Worm (Caenorhabditis elegans): Measurements from ENCODE around the gene nspc-9.

The nspc-9 gene

DNA sequence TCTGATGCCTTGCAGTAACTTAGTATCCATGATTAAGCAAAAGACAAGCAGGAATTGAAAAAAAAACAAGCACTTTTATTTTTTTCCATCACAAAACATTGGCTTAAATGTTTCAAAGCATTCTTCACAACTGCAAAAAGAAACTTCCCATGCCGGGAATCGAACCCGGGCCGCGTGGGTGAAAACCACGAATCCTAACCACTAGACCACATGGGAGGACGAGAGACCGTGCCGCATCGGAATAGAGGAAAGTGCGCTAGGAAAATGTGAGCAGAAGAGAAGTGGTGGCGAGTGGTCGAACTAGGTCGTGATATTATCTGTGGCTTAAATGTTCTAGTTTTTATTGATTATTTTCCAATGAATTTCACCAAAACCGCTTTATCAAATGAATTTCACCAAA is 24.3 kb upstream of the nspc-9 start:
- peak; percentile 14 for TF ChIP-seq spr-1 (tag; optimal IDR thresholded peaks at IDR 0.05)
- TF ChIP-seq mdt-29 (GFP tag; IDR thresholded peaks at IDR 0.05) = no peak
- TF ChIP-seq daf-16 (GFP tag; optimal IDR thresholded peaks at IDR 0.05) = peak; percentile 11 to 45
- peak; percentile 51 for TF ChIP-seq daf-16 (tag; optimal IDR thresholded peaks at IDR 0.05)
- TF ChIP-seq ceh-82 (tag; optimal IDR thresholded peaks at IDR 0.05) = no peak
- TF ChIP-seq saeg-2 (GFP tag; IDR thresholded peaks at IDR 0.05) = no peak
- peak in 1 of 2 experiments; percentile 72 for TF ChIP-seq mdl-1 (tag; optimal IDR thresholded peaks at IDR 0.05)
- TF ChIP-seq nhr-41 (GFP tag; IDR thresholded peaks at IDR 0.05) = peak; percentile 82; the same call in 1 of the 2 replicates
- no peak for TF ChIP-seq zfp-3 (GFP tag; conservative IDR thresholded peaks at IDR 0.05)
- TF ChIP-seq Y48G9A.11 (GFP tag; IDR thresholded peaks at IDR 0.05) = peak; percentile 43; the same call in 1 of the 2 replicates
- peak; percentile 82 for TF ChIP-seq egl-43 (GFP tag; IDR thresholded peaks at IDR 0.05)
- peak; percentile 60; the same call in 1 of the 2 replicates for TF ChIP-seq dmd-9 (GFP tag; IDR thresholded peaks at IDR 0.05)
- TF ChIP-seq arid-1 (GFP tag; conservative IDR thresholded peaks at IDR 0.05) = peak; percentile 73
- TF ChIP-seq lin-39 (tag; optimal IDR thresholded peaks at IDR 0.05) = no peak
- TF ChIP-seq php-3 (GFP tag; IDR thresholded peaks at IDR 0.05) = peak; percentile 65; the same call in 1 of the 2 replicates
- peak; percentile 88 for TF ChIP-seq lim-7 (GFP tag; IDR thresholded peaks at IDR 0.05)
- TF ChIP-seq daf-19 (GFP tag; conservative IDR thresholded peaks at IDR 0.05) = no peak
- peak in 1 of 2 experiments; percentile 27 for TF ChIP-seq hif-1 (tag; optimal IDR thresholded peaks at IDR 0.05)
- TF ChIP-seq duxl-1 (tag; optimal IDR thresholded peaks at IDR 0.05; ENCODE audit: poor library complexity) = peak; percentile 81
- no peak for TF ChIP-seq F37D6.2 (tag; optimal IDR thresholded peaks at IDR 0.05)
- TF ChIP-seq mep-1 (tag; optimal IDR thresholded peaks at IDR 0.05) = peak; percentile 65
- TF ChIP-seq sdz-12 (GFP tag; optimal IDR thresholded peaks at IDR 0.05) = no peak
- TF ChIP-seq attf-4 (tag; optimal IDR thresholded peaks at IDR 0.05) = no peak
- TF ChIP-seq dmd-6 (GFP tag; IDR thresholded peaks at IDR 0.05) = peak; percentile 55
- peak; percentile 90 for TF ChIP-seq hmg-1.1 (GFP tag; IDR thresholded peaks at IDR 0.05)
- peak; percentile 53; the same call in 1 of the 2 replicates for TF ChIP-seq lin-1 (GFP tag; IDR thresholded peaks at IDR 0.05)
- peak; percentile 68; the same call in 1 of the 2 replicates for TF ChIP-seq ctbp-1 (GFP tag; IDR thresholded peaks at IDR 0.05)
- TF ChIP-seq Y105C5A.15 (GFP tag; IDR thresholded peaks at IDR 0.05) = 0 out of 2 replicates have a peak, but pooled peaks have one; percentile 55
- TF ChIP-seq snpc-1.2 (GFP tag; IDR thresholded peaks at IDR 0.05) = peak; percentile 84
- TF ChIP-seq rbr-2 (tag; optimal IDR thresholded peaks at IDR 0.05) = peak; percentile 30
- peak; percentile 81 for TF ChIP-seq mes-2 (tag; optimal IDR thresholded peaks at IDR 0.05; ENCODE audit: poor library complexity, severe bottlenecking)
- peak; percentile 49 for TF ChIP-seq hlh-30 (tag; optimal IDR thresholded peaks at IDR 0.05; ENCODE audit: insufficient read depth)
- TF ChIP-seq spr-3 (GFP tag; optimal IDR thresholded peaks at IDR 0.05) = no peak
- TF ChIP-seq ztf-7 (tag; optimal IDR thresholded peaks at IDR 0.05) = peak; percentile 59
- 0 out of 2 replicates have a peak, but pooled peaks have one; percentile 33 for TF ChIP-seq ceh-20 (GFP tag; IDR thresholded peaks at IDR 0.05)
- peak; percentile 75 for TF ChIP-seq vab-7 (GFP tag; IDR thresholded peaks at IDR 0.05)
- peak; percentile 55; the same call in 1 of the 2 replicates for TF ChIP-seq madf-9 (GFP tag; conservative IDR thresholded peaks at IDR 0.05)
- TF ChIP-seq nhr-111 (GFP tag; optimal IDR thresholded peaks at IDR 0.05) = no peak
- peak; percentile 94 for TF ChIP-seq aha-1 (tag)
- peak; percentile 24; the same call in 1 of the 2 replicates for TF ChIP-seq tra-1 (GFP tag; IDR thresholded peaks at IDR 0.05)
- 0 out of 2 replicates have a peak, but pooled peaks have one; percentile 41 for TF ChIP-seq nhr-42 (GFP tag; IDR thresholded peaks at IDR 0.05)
- peak; percentile 13 for TF ChIP-seq lin-13 (GFP tag; optimal IDR thresholded peaks at IDR 0.05)
- no peak for TF ChIP-seq Y5F2A.4 (GFP tag; optimal IDR thresholded peaks at IDR 0.05)
- TF ChIP-seq nhr-77 (tag; optimal IDR thresholded peaks at IDR 0.05) = peak; percentile 64
- TF ChIP-seq hlh-11 (tag; optimal IDR thresholded peaks at IDR 0.05) = peak; percentile 53
- no peak for TF ChIP-seq aly-2 (tag; optimal IDR thresholded peaks at IDR 0.05)
- peak; percentile 64; the same call in 1 of the 2 replicates for TF ChIP-seq dmd-8 (GFP tag; IDR thresholded peaks at IDR 0.05)
- no peak for TF ChIP-seq daf-12 (tag; optimal IDR thresholded peaks at IDR 0.05)
- TF ChIP-seq skn-1 (tag; optimal IDR thresholded peaks at IDR 0.05) = no peak
- no peak for TF ChIP-seq ZK337.2 (GFP tag; IDR thresholded peaks at IDR 0.05)
